Fruit fly (Drosophila melanogaster): ENCODE results near the gene CG13599.

dm6 chr3R:23902557-23902956 lies 28.9 kb upstream of the CG13599 start:
- TF ChIP-seq dati (GFP tag; IDR thresholded peaks at IDR 0.05) = no peak
- TF ChIP-seq ind (GFP tag; optimal IDR thresholded peaks at IDR 0.05) = no peak
- no peak for TF ChIP-seq onecut (GFP tag; IDR thresholded peaks at IDR 0.05)
